Fruit fly (Drosophila melanogaster) whole organism, embryonic: ENCODE data around the gene CG12301.

Source experiments
- Awh ChIP-seq: fragments of 200-800 bp; sonication (Bioruptor generic); IDR thresholded peaks from 2 replicates; pipeline ENCODE4, ENCODE4 v1.3.6; 2022; ENCODE audit warnings: missing biosample characterization, missing genetic modification characterization
- B-H1 ChIP-seq: fragments of 200-800 bp; sonication (Bioruptor generic); IDR thresholded peaks from 3 replicates; pipeline ENCODE4 v1.3.6; 2022; ENCODE audit warnings: missing biosample characterization, missing genetic modification characterization
- CG11398 ChIP-seq: fragments of 200-800 bp; sonication (Bioruptor generic); optimal IDR thresholded peaks from 2 replicates; lab custom pipeline; 2016; ENCODE audit warnings: missing biosample characterization, missing genetic modification characterization
- CG1233 ChIP-seq: fragments of 200-800 bp; sonication (Bioruptor generic); optimal IDR thresholded peaks from 4 replicates; lab custom pipeline; 2018; ENCODE audit warnings: missing biosample characterization, mild to moderate bottlenecking, missing genetic modification characterization
- CG13123 ChIP-seq: fragments of 200-800 bp; sonication (Bioruptor generic); optimal IDR thresholded peaks from 2 replicates; lab custom pipeline; 2016; ENCODE audit warnings: missing biosample characterization, missing genetic modification characterization
- CG14710 ChIP-seq: fragments of 200-800 bp; sonication (Bioruptor generic); optimal IDR thresholded peaks from 3 replicates; lab custom pipeline; 2019; ENCODE audit warnings: missing biosample characterization, mild to moderate bottlenecking, missing genetic modification characterization, moderate library complexity
- CG16863 ChIP-seq: fragments of 200-800 bp; sonication (Bioruptor generic); optimal IDR thresholded peaks from 3 replicates; lab custom pipeline; 2016; ENCODE audit warnings: missing biosample characterization, missing genetic modification characterization
- CG17612 ChIP-seq: fragments of 200-800 bp; sonication (Bioruptor generic); IDR thresholded peaks from 2 replicates; pipeline ENCODE4 v1.3.6; 2022; ENCODE audit warnings: missing biosample characterization, missing genetic modification characterization
- CG3281 ChIP-seq: fragments of 200-800 bp; sonication (Bioruptor generic); optimal IDR thresholded peaks from 3 replicates; lab custom pipeline; 2017; ENCODE audit warnings: missing biosample characterization, mild to moderate bottlenecking, missing genetic modification characterization
- CG3726 ChIP-seq: fragments of 200-800 bp; sonication (Bioruptor generic); IDR thresholded peaks from 3 replicates; pipeline ENCODE4, ENCODE4 v1.3.6; 2022; ENCODE audit warnings: missing biosample characterization, missing genetic modification characterization
- CG6254 ChIP-seq: fragments of 200-800 bp; sonication (Bioruptor generic); optimal IDR thresholded peaks from 3 replicates; lab custom pipeline; 2017; ENCODE audit warnings: mild to moderate bottlenecking, missing biosample characterization, missing genetic modification reagents, missing genetic modification characterization
- CG6765 ChIP-seq: fragments of 200-800 bp; sonication (Bioruptor generic); optimal IDR thresholded peaks from 3 replicates; lab custom pipeline; 2017; ENCODE audit warnings: missing biosample characterization, mild to moderate bottlenecking, missing genetic modification characterization
- CG7357 ChIP-seq: fragments of 200-800 bp; sonication (Bioruptor generic); IDR thresholded peaks from 3 replicates; pipeline ENCODE4 v1.3.6; 2022; ENCODE audit warnings: missing biosample characterization, missing genetic modification characterization
- CG7556 ChIP-seq: fragments of 200-800 bp; sonication (Bioruptor generic); optimal IDR thresholded peaks from 2 replicates; lab custom pipeline; 2017; ENCODE audit warnings: missing biosample characterization, mild to moderate bottlenecking, missing genetic modification characterization
- CG7745 ChIP-seq: fragments of 200-800 bp; sonication (Bioruptor generic); optimal IDR thresholded peaks from 2 replicates; lab custom pipeline; 2018; ENCODE audit warnings: missing biosample characterization, mild to moderate bottlenecking, missing genetic modification characterization, moderate library complexity
- CG7786 ChIP-seq: fragments of 200-800 bp; sonication (Bioruptor generic); optimal IDR thresholded peaks from 2 replicates; lab custom pipeline; 2016; ENCODE audit warnings: missing biosample characterization, missing genetic modification characterization
- CG8478 ChIP-seq: fragments of >200 bp; optimal IDR thresholded peaks from 2 replicates; lab custom pipeline; 2018
- CG8924 ChIP-seq: fragments of 200-800 bp; optimal IDR thresholded peaks from 3 replicates; lab custom pipeline; 2019; ENCODE audit warnings: missing biosample characterization, mild to moderate bottlenecking, missing genetic modification characterization, moderate library complexity
- CG9437 ChIP-seq: fragments of 200-800 bp; sonication (Bioruptor generic); optimal IDR thresholded peaks from 2 replicates; lab custom pipeline; 2018; ENCODE audit warnings: missing biosample characterization, mild to moderate bottlenecking, missing genetic modification characterization
- CG9609 ChIP-seq: fragments of 200-800 bp; sonication (Bioruptor generic); optimal IDR thresholded peaks from 3 replicates; lab custom pipeline; 2016; ENCODE audit warnings: missing biosample characterization, missing genetic modification characterization
- CG9797 ChIP-seq: fragments of 200-800 bp; sonication (Bioruptor generic); optimal IDR thresholded peaks from 3 replicates; lab custom pipeline; 2018; ENCODE audit warnings: missing biosample characterization, mild to moderate bottlenecking, missing genetic modification characterization
- CG9932 ChIP-seq: fragments of 200-800 bp; sonication (Bioruptor generic); IDR thresholded peaks from 2 replicates; pipeline ENCODE4 v1.3.6; 2022; ENCODE audit warnings: missing biosample characterization, missing genetic modification characterization
- Camta ChIP-seq: fragments of 200-800 bp; sonication (Bioruptor generic); optimal IDR thresholded peaks from 2 replicates; lab custom pipeline; 2016; ENCODE audit warnings: missing biosample characterization, missing genetic modification characterization
- Dbx ChIP-seq: fragments of 200-800 bp; sonication (Bioruptor generic); IDR thresholded peaks from 3 replicates; pipeline ENCODE4 v1.3.6; 2022; ENCODE audit warnings: missing biosample characterization, missing genetic modification characterization
- Fer2 ChIP-seq: fragments of 200-800 bp; sonication (Bioruptor generic); optimal IDR thresholded peaks from 2 replicates; lab custom pipeline; 2018; ENCODE audit warnings: missing biosample characterization, mild to moderate bottlenecking, missing genetic modification characterization, moderate library complexity
- Mad ChIP-seq: fragments of 200-800 bp; sonication (Bioruptor generic); optimal IDR thresholded peaks from 2 replicates; lab custom pipeline; 2016; ENCODE audit warnings: missing biosample characterization, missing genetic modification characterization
- NfI ChIP-seq: fragments of 200-800 bp; sonication (Bioruptor generic); optimal IDR thresholded peaks from 3 replicates; lab custom pipeline; 2018; ENCODE audit warnings: missing biosample characterization, mild to moderate bottlenecking, missing genetic modification characterization, moderate library complexity
- Oli ChIP-seq: fragments of 200-800 bp; sonication (Bioruptor generic); optimal IDR thresholded peaks from 2 replicates; lab custom pipeline; 2018; ENCODE audit warnings: missing biosample characterization, mild to moderate bottlenecking, missing genetic modification characterization, moderate library complexity
- ash1 ChIP-seq: fragments of 200-800 bp; sonication (Bioruptor generic); optimal IDR thresholded peaks from 2 replicates; lab custom pipeline; 2018; ENCODE audit warnings: missing biosample characterization, mild to moderate bottlenecking, missing genetic modification characterization
- bcd ChIP-seq: fragments of 200-800 bp; sonication (Bioruptor generic); optimal IDR thresholded peaks from 2 replicates; lab custom pipeline; 2017; ENCODE audit warnings: missing biosample characterization, mild to moderate bottlenecking, missing genetic modification characterization
- br ChIP-seq: fragments of >200 bp; optimal IDR thresholded peaks from 2 replicates; lab custom pipeline; 2017
- chm ChIP-seq: fragments of 200-800 bp; sonication (Bioruptor generic); IDR thresholded peaks from 2 replicates; pipeline ENCODE4 v1.3.6; 2022; ENCODE audit warnings: missing biosample characterization, missing genetic modification characterization
- da ChIP-seq: fragments of 200-800 bp; sonication (Bioruptor generic); optimal IDR thresholded peaks from 2 replicates; lab custom pipeline; 2016; ENCODE audit warnings: missing biosample characterization, missing genetic modification characterization
- dysf ChIP-seq: fragments of 200-800 bp; sonication (Bioruptor generic); IDR thresholded peaks from 3 replicates; pipeline ENCODE4 v1.3.6; 2022; ENCODE audit warnings: missing biosample characterization, missing genetic modification characterization
- ems ChIP-seq: fragments of 200-800 bp; sonication (Bioruptor generic); optimal IDR thresholded peaks from 3 replicates; lab custom pipeline; 2016; ENCODE audit warnings: missing biosample characterization, missing genetic modification characterization
- fd102C ChIP-seq: fragments of 200-800 bp; sonication (Bioruptor generic); optimal IDR thresholded peaks from 2 replicates; lab custom pipeline; 2018; ENCODE audit warnings: missing biosample characterization, mild to moderate bottlenecking, missing genetic modification characterization, moderate library complexity
- lmd ChIP-seq: fragments of 200-800 bp; sonication (Bioruptor generic); IDR thresholded peaks from 2 replicates; pipeline ENCODE4 v1.3.6; 2022; ENCODE audit warnings: missing biosample characterization, missing genetic modification characterization
- lola ChIP-seq, 3 experiments: fragments of >200 bp in 2 of 3; fragments of 200-800 bp in 1 of 3; sonication (Bioruptor generic) in 1 of 3; optimal IDR thresholded peaks; 2 replicates each; lab custom pipeline; 2017 to 2019; ENCODE audit warnings: missing biosample characterization in 3 of 3, missing genetic modification characterization in 3 of 3, mild to moderate bottlenecking in 1 of 3, moderate library complexity in 1 of 3
- mam ChIP-seq: fragments of 200-800 bp; sonication (Bioruptor generic); optimal IDR thresholded peaks from 3 replicates; lab custom pipeline; 2016; ENCODE audit warnings: missing biosample characterization, missing genetic modification characterization
- nau ChIP-seq: fragments of 200-800 bp; sonication (Bioruptor generic); optimal IDR thresholded peaks from 3 replicates; lab custom pipeline; 2017; ENCODE audit warnings: missing biosample characterization, mild to moderate bottlenecking, missing genetic modification characterization, missing genetic modification reagents
- nerfin-2 ChIP-seq: fragments of 200-800 bp; sonication (Bioruptor generic); IDR thresholded peaks from 2 replicates; pipeline ENCODE4 v1.3.6; 2022; ENCODE audit warnings: missing biosample characterization, missing genetic modification characterization; ENCODE audit not compliant: partially characterized antibody
- nmo ChIP-seq: fragments of 200-800 bp; sonication (Bioruptor generic); optimal IDR thresholded peaks from 2 replicates; lab custom pipeline; 2018; ENCODE audit warnings: missing biosample characterization, mild to moderate bottlenecking, missing genetic modification characterization, moderate library complexity
- oc ChIP-seq: fragments of 200-800 bp; sonication (Bioruptor generic); optimal IDR thresholded peaks from 2 replicates; lab custom pipeline; 2018; ENCODE audit warnings: missing biosample characterization, mild to moderate bottlenecking, missing genetic modification characterization, moderate library complexity
- org-1 ChIP-seq: fragments of 200-800 bp; sonication (Bioruptor generic); optimal IDR thresholded peaks from 2 replicates; lab custom pipeline; 2017; ENCODE audit warnings: missing biosample characterization, missing genetic modification characterization
- pan ChIP-seq, 4 experiments: fragments of >200 bp in 3 of 4; fragments of 200-800 bp in 1 of 4; sonication (Bioruptor generic) in 1 of 4; optimal IDR thresholded peaks in 3 of 4; IDR thresholded peaks in 1 of 4; 2 replicates each; pipeline versions ENCODE4 v1.3.6 to Lab custom; 2017 to 2022; ENCODE audit warnings: missing biosample characterization in 2 of 4, missing genetic modification characterization in 2 of 4, mixed read lengths in 1 of 4
- run ChIP-seq: fragments of 200-800 bp; sonication (Bioruptor generic); optimal IDR thresholded peaks from 3 replicates; lab custom pipeline; 2018; ENCODE audit warnings: missing biosample characterization, mild to moderate bottlenecking, missing genetic modification characterization
- tap ChIP-seq: fragments of 200-800 bp; optimal IDR thresholded peaks from 3 replicates; lab custom pipeline; 2019; ENCODE audit warnings: missing biosample characterization, mild to moderate bottlenecking, missing genetic modification characterization, moderate library complexity
- trem ChIP-seq: fragments of 200-800 bp; optimal IDR thresholded peaks from 3 replicates; lab custom pipeline; 2019; ENCODE audit warnings: missing biosample characterization, mild to moderate bottlenecking, missing genetic modification characterization, moderate library complexity
- unpg ChIP-seq: fragments of 200-800 bp; sonication (Bioruptor generic); optimal IDR thresholded peaks from 3 replicates; lab custom pipeline; 2018; ENCODE audit warnings: missing biosample characterization, mild to moderate bottlenecking, missing genetic modification characterization, moderate library complexity

CG12301 gene

DNA sequence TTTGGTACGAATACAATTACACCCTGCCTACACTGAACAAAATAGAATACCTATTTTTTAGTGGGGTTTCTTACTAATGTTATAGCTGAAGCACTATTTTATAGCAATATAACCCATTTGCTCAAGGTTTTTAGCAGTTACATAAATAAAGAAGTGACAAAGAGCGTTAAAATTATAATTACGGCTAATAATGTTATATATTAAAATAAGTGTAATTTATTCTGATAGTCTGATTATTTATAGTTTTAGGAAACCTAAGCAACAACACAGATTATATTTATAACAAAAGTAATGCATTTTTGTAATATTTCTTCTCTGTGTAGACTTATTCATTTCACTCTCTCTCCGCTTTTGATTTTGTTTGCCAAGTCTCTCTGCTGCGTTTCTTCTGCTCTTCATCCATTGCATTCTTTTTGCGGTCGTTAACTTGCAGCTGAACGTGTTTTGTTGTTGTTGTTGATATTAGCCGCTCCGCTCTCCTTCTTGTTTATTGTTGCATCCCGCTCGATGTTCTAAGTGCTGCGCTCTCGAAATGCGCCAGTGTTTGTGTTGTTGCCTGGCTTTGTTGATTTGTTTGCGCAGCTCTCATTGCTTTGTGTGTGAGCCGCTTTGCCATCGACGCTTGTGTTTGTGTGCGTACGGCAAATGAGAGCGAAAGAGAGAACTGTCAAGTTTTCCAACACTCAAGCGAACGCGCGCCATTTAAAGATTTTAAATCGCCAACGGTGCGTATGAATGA, 45.2 kb downstream of the CG12301 start (continued):
- no peak for TF ChIP-seq da (GFP tag; lab: Kevin White, UChicago)
- TF ChIP-seq pan (optimal IDR thresholded peaks at IDR 0.05; lab: Kevin White, UChicago) = no peak
- TF ChIP-seq pan (GFP tag; optimal IDR thresholded peaks at IDR 0.05 in 1 of 2, IDR thresholded peaks at IDR 0.05 in 1 of 2) = peak in 1 of 2 experiments; percentile 83
- TF ChIP-seq CG17612 (GFP tag; lab: Robert Waterston, UW) = peak; percentile 45; the same call in 1 of the 2 replicates
- TF ChIP-seq CG7556 = peak; percentile 95
- TF ChIP-seq br (lab: Kevin White, UChicago) = no peak
- no peak for TF ChIP-seq CG7745 (tag; lab: Kevin White, UChicago)
- TF ChIP-seq nmo (GFP tag; lab: Kevin White, UChicago) = peak; percentile 98
- TF ChIP-seq Camta (GFP tag; lab: Kevin White, UChicago) = peak; percentile 50
- TF ChIP-seq oc (tag; lab: Kevin White, UChicago) = peak; percentile 88
- peak; percentile 11 for TF ChIP-seq CG9797 (GFP tag; lab: Kevin White, UChicago)
- TF ChIP-seq Fer2 = peak; percentile 72
- peak; percentile 93 for TF ChIP-seq bcd (GFP tag; lab: Kevin White, UChicago)
- peak; percentile 73; the same call in 2 of the 3 replicates for TF ChIP-seq CG3726 (GFP tag; lab: Robert Waterston, UW)
- no peak for TF ChIP-seq fd102C (GFP tag; lab: Kevin White, UChicago)
- no peak for TF ChIP-seq CG11398 (GFP tag; lab: Kevin White, UChicago)
- TF ChIP-seq CG1233 (GFP tag; lab: Kevin White, UChicago) = peak; percentile 87
- TF ChIP-seq mam (GFP tag; lab: Kevin White, UChicago) = peak; percentile 55
- 0 out of 2 replicates have a peak, but pooled peaks have one; percentile 8 for TF ChIP-seq chm
- TF ChIP-seq Mad (GFP tag; lab: Kevin White, UChicago) = peak; percentile 2
- peak; percentile 94 for TF ChIP-seq CG14710
- peak; percentile 83 for TF ChIP-seq CG6765 (GFP tag; lab: Kevin White, UChicago)
- peak; percentile 89 for TF ChIP-seq run (tag; lab: Kevin White, UChicago)
- TF ChIP-seq CG3281 (GFP tag; lab: Kevin White, UChicago) = peak; percentile 92
- peak; percentile 84 for TF ChIP-seq CG7357 (GFP tag; lab: Robert Waterston, UW)
- peak; percentile 95 for TF ChIP-seq CG8924 (tag; lab: Kevin White, UChicago)
- peak; percentile 85 for TF ChIP-seq NfI
- peak; percentile 40 for TF ChIP-seq ems (GFP tag; lab: Kevin White, UChicago)
- TF ChIP-seq Dbx (GFP tag; lab: Robert Waterston, UW) = peak; percentile 71; the same call in 2 of the 3 replicates
- TF ChIP-seq CG16863 (GFP tag; lab: Kevin White, UChicago) = no peak
- TF ChIP-seq CG8478 (lab: Kevin White, UChicago) = no peak
- TF ChIP-seq trem (tag; lab: Kevin White, UChicago) = peak; percentile 90
- peak; percentile 94 for TF ChIP-seq unpg (GFP tag; lab: Kevin White, UChicago)
- TF ChIP-seq CG9437 (GFP tag; lab: Kevin White, UChicago) = peak; percentile 94
- TF ChIP-seq ash1 (GFP tag; lab: Kevin White, UChicago) = no peak
- peak; percentile 93 for TF ChIP-seq lmd (GFP tag; lab: Robert Waterston, UW)
- TF ChIP-seq CG6254 (GFP tag; lab: Kevin White, UChicago) = peak; percentile 87
- TF ChIP-seq CG7786 (GFP tag; lab: Kevin White, UChicago) = peak; percentile 34
- TF ChIP-seq Awh = peak; percentile 42; the same call in 1 of the 2 replicates
- TF ChIP-seq B-H1 (GFP tag; lab: Robert Waterston, UW) = peak; percentile 82
- TF ChIP-seq nau = peak; percentile 88
- no peak for TF ChIP-seq nerfin-2 (GFP tag; lab: Robert Waterston, UW)
- peak in 1 of 3 experiments; percentile 90 for TF ChIP-seq lola (GFP tag; optimal IDR thresholded peaks at IDR 0.05; lab: Kevin White, UChicago)
- peak; percentile 84 for TF ChIP-seq tap (tag; lab: Kevin White, UChicago)
- TF ChIP-seq dysf = peak; percentile 90
- peak; percentile 22 for TF ChIP-seq CG9609 (GFP tag; lab: Kevin White, UChicago)
- TF ChIP-seq Oli (tag; lab: Kevin White, UChicago) = peak; percentile 95
- TF ChIP-seq CG13123 (GFP tag; lab: Kevin White, UChicago) = no peak
- TF ChIP-seq org-1 (GFP tag; lab: Kevin White, UChicago) = peak; percentile 92
- peak; percentile 79 for TF ChIP-seq CG9932 (GFP tag; lab: Robert Waterston, UW)
